Fruit fly (Drosophila melanogaster): Measurements from ENCODE around the gene Rbcn-3A.

Rbcn-3A gene

DNA sequence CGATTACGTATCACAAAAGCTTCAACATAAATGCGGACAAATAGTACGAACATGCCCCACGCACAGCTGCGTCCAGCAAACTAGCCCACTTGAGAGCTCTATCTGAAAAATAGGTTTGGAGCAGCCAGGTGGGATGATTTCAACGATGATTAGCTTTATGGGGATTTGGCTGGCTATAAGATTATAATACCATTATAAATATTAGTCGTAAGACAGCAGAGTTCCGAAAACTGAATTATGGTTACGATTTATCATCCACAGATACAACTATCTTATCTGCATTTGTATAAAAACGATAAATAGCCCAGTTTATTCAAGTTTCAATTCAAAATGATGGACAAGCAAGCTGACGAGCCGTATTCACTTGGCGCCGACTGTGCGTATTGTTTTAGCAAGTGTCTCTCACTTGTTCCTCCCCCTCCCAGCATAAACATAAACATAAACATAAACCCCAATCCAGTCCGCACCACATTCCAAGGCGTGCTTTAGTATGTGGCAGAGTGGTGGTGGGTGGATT, 8.4 kb upstream of the Rbcn-3A start (continued):
- TF ChIP-seq CG16863 (GFP tag; optimal IDR thresholded peaks at IDR 0.05) (peak; percentile 35), CG3065 (GFP tag; optimal IDR thresholded peaks at IDR 0.05) (no peak), CG8478 (optimal IDR thresholded peaks at IDR 0.05) (no peak), TFAM (GFP tag; optimal IDR thresholded peaks at IDR 0.05) (no peak), CG6791 (GFP tag; IDR thresholded peaks at IDR 0.05; ENCODE audit: partially characterized antibody) (no peak), Dll (GFP tag; IDR thresholded peaks at IDR 0.05; ENCODE audit: partially characterized antibody) (no peak), zen (tag; optimal IDR thresholded peaks at IDR 0.05) (peak; percentile 34), CG3726 (GFP tag; IDR thresholded peaks at IDR 0.05) (no peak), CG7372 (GFP tag; IDR thresholded peaks at IDR 0.05) (peak; percentile 54; the same call in 1 of the 2 replicates), HHEX (GFP tag; optimal IDR thresholded peaks at IDR 0.05) (peak; percentile 82), sqz (GFP tag; optimal IDR thresholded peaks at IDR 0.05) (peak; percentile 57), CG7271 (tag; optimal IDR thresholded peaks at IDR 0.05) (no peak), Abd-B (GFP tag; optimal IDR thresholded peaks at IDR 0.05) (peak; percentile 66), Hr39 (optimal IDR thresholded peaks at IDR 0.05) (no peak), MESR4 (GFP tag; optimal IDR thresholded peaks at IDR 0.05) (no peak), sc (optimal IDR thresholded peaks at IDR 0.05) (no peak), sc (GFP tag; optimal IDR thresholded peaks at IDR 0.05) (peak; percentile 41), CG11247 (GFP tag; IDR thresholded peaks at IDR 0.05) (peak; percentile 31; the same call in 1 of the 2 replicates), CG18262 (tag; optimal IDR thresholded peaks at IDR 0.05) (peak; percentile 81), C15 (GFP tag; IDR thresholded peaks at IDR 0.05) (no peak), pum (GFP tag; optimal IDR thresholded peaks at IDR 0.05) (peak; percentile 24), B-H2 (GFP tag; optimal IDR thresholded peaks at IDR 0.05) (peak; percentile 51), nerfin-2 (GFP tag; IDR thresholded peaks at IDR 0.05; ENCODE audit: partially characterized antibody) (no peak), CG10274 (GFP tag; optimal IDR thresholded peaks at IDR 0.05) (peak; percentile 72), sna (GFP tag; IDR thresholded peaks at IDR 0.05; ENCODE audit: partially characterized antibody) (no peak), CG13624 (GFP tag; optimal IDR thresholded peaks at IDR 0.05) (peak; percentile 49), scrt (GFP tag; optimal IDR thresholded peaks at IDR 0.05) (peak; percentile 80), CG9437 (GFP tag; optimal IDR thresholded peaks at IDR 0.05) (peak; percentile 80), CG12299 (tag; optimal IDR thresholded peaks at IDR 0.05) (peak; percentile 62), CG1647 (GFP tag; optimal IDR thresholded peaks at IDR 0.05) (peak; percentile 59), CG14667 (GFP tag; IDR thresholded peaks at IDR 0.05) (peak; percentile 34; the same call in 1 of the 2 replicates), caup (GFP tag; optimal IDR thresholded peaks at IDR 0.05; ENCODE audit: severe bottlenecking) (peak; percentile 82), org-1 (GFP tag; optimal IDR thresholded peaks at IDR 0.05) (peak; percentile 79), nmo (GFP tag; optimal IDR thresholded peaks at IDR 0.05) (peak; percentile 85), CG10147 (GFP tag; optimal IDR thresholded peaks at IDR 0.05) (peak; percentile 87), CG2889 (GFP tag; IDR thresholded peaks at IDR 0.05) (no peak), zfh1 (GFP tag; IDR thresholded peaks at IDR 0.05) (0 out of 3 replicates have a peak, but pooled peaks have one; percentile 37), CG2129 (GFP tag; IDR thresholded peaks at IDR 0.05; ENCODE audit: partially characterized antibody) (no peak), CG12942 (GFP tag; optimal IDR thresholded peaks at IDR 0.05) (peak; percentile 35), twi (tag; optimal IDR thresholded peaks at IDR 0.05) (peak; percentile 23), Fer3 (tag; optimal IDR thresholded peaks at IDR 0.05) (peak; percentile 77), CG31365 (tag; optimal IDR thresholded peaks at IDR 0.05) (peak; percentile 51), sd (tag; optimal IDR thresholded peaks at IDR 0.05) (peak; percentile 97), CG8944 (GFP tag; optimal IDR thresholded peaks at IDR 0.05) (no peak), CTCF (GFP tag; optimal IDR thresholded peaks at IDR 0.05) (peak; percentile 14), Hmr (GFP tag; optimal IDR thresholded peaks at IDR 0.05) (peak; percentile 88), CG17568 (GFP tag; optimal IDR thresholded peaks at IDR 0.05) (peak; percentile 62), CG30431 (GFP tag; optimal IDR thresholded peaks at IDR 0.05) (peak; percentile 32), bigmax (GFP tag; optimal IDR thresholded peaks at IDR 0.05) (no peak), Blimp-1 (GFP tag; optimal IDR thresholded peaks at IDR 0.05) (peak; percentile 70), Neu2 (GFP tag; optimal IDR thresholded peaks at IDR 0.05; ENCODE audit: borderline replicate concordance) (no peak)
